Worm (Caenorhabditis elegans) whole organism, L2 larva: ENCODE results near the gene F54F2.7.

ENCODE experiments used
- C34F6.9 ChIP-seq: fragments of 150-350 bp; optimal IDR thresholded peaks from 2 replicates; lab custom pipeline; 2014; ENCODE audit warnings: missing biosample characterization, missing genetic modification characterization
- F13H6.1 ChIP-seq: sonication (generic microtip); optimal IDR thresholded peaks from 2 replicates; lab custom pipeline; 2016; ENCODE audit warnings: missing genetic modification characterization, missing compliant biosample characterization
- R02D3.7 ChIP-seq: fragments of 150-350 bp; optimal IDR thresholded peaks from 2 replicates; lab custom pipeline; 2014; ENCODE audit warnings: missing biosample characterization, missing genetic modification characterization
- ZK546.5 ChIP-seq: sonication (generic microtip); optimal IDR thresholded peaks from 2 replicates; lab custom pipeline; 2017; ENCODE audit warnings: missing biosample characterization, missing genetic modification characterization
- alr-1 ChIP-seq: fragments of 150-350 bp; optimal IDR thresholded peaks from 2 replicates; lab custom pipeline; 2014; ENCODE audit warnings: missing biosample characterization, missing genetic modification characterization
- aly-2 ChIP-seq: fragments of 150-350 bp; optimal IDR thresholded peaks from 2 replicates; lab custom pipeline; 2014; ENCODE audit warnings: missing biosample characterization, missing genetic modification characterization
- ama-1 ChIP-seq: fragments of 150-350 bp; optimal IDR thresholded peaks from 2 replicates; lab custom pipeline; 2018; ENCODE audit warnings: inconsistent platforms
- blmp-1 ChIP-seq: sonication (generic microtip); optimal IDR thresholded peaks from 2 replicates; lab custom pipeline; 2017; ENCODE audit warnings: missing genetic modification characterization, mild to moderate bottlenecking, missing compliant biosample characterization, antibody characterized with exemption, moderate library complexity; ENCODE audit not compliant: insufficient read depth
- ceh-82 ChIP-seq: fragments of 150-350 bp; optimal IDR thresholded peaks from 2 replicates; lab custom pipeline; 2014; ENCODE audit warnings: missing biosample characterization, missing genetic modification characterization
- egl-27 ChIP-seq: sonication (generic microtip); optimal IDR thresholded peaks from 3 replicates; lab custom pipeline; 2017; ENCODE audit warnings: missing biosample characterization, missing genetic modification reagents, missing genetic modification characterization
- fos-1 ChIP-seq: fragments of 150-350 bp; optimal IDR thresholded peaks from 2 replicates; lab custom pipeline; 2014; ENCODE audit warnings: missing biosample characterization, missing genetic modification characterization
- gmeb-1 ChIP-seq: fragments of 150-350 bp; optimal IDR thresholded peaks from 2 replicates; lab custom pipeline; 2014; ENCODE audit warnings: missing biosample characterization, missing genetic modification characterization
- lin-11 ChIP-seq: fragments of 150-350 bp; sonication (generic microtip); optimal IDR thresholded peaks from 2 replicates; lab custom pipeline; 2014; ENCODE audit warnings: missing biosample characterization, missing genetic modification characterization, inconsistent platforms, mixed read lengths
- lin-39 ChIP-seq: fragments of 150-350 bp; optimal IDR thresholded peaks from 2 replicates; lab custom pipeline; 2014; ENCODE audit warnings: missing biosample characterization, missing genetic modification reagents, missing genetic modification characterization
- lsy-2 ChIP-seq, 2 experiments: fragments of 150-350 bp in 1 of 2; sonication (generic microtip) in 1 of 2; optimal IDR thresholded peaks; 2 replicates each; lab custom pipeline; 2014 to 2017; ENCODE audit warnings: missing biosample characterization in 2 of 2, missing genetic modification characterization in 2 of 2
- mab-5 ChIP-seq: fragments of 150-350 bp; optimal IDR thresholded peaks from 2 replicates; lab custom pipeline; 2014; ENCODE audit warnings: missing biosample characterization, missing genetic modification characterization
- mbf-1 ChIP-seq: sonication (generic microtip); optimal IDR thresholded peaks from 2 replicates; lab custom pipeline; 2017; ENCODE audit warnings: missing biosample characterization, missing genetic modification characterization
- mdl-1 ChIP-seq, 2 experiments: fragments of 150-350 bp in 1 of 2; sonication (generic microtip) in 1 of 2; optimal IDR thresholded peaks; 2 replicates each; lab custom pipeline; 2017; ENCODE audit warnings: missing biosample characterization in 2 of 2, missing genetic modification characterization in 2 of 2
- nhr-11 ChIP-seq: fragments of 150-350 bp; optimal IDR thresholded peaks from 2 replicates; lab custom pipeline; 2014; ENCODE audit warnings: missing biosample characterization, missing genetic modification characterization
- nhr-12 ChIP-seq: fragments of 150-350 bp; optimal IDR thresholded peaks from 2 replicates; lab custom pipeline; 2014; ENCODE audit warnings: missing biosample characterization, missing genetic modification characterization
- nhr-129 ChIP-seq: fragments of 150-350 bp; optimal IDR thresholded peaks from 2 replicates; lab custom pipeline; 2014; ENCODE audit warnings: missing biosample characterization, missing genetic modification characterization
- nhr-21 ChIP-seq: fragments of 150-350 bp; optimal IDR thresholded peaks from 2 replicates; lab custom pipeline; 2014; ENCODE audit warnings: missing biosample characterization, missing genetic modification characterization
- nhr-23 ChIP-seq: fragments of 150-350 bp; optimal IDR thresholded peaks from 2 replicates; lab custom pipeline; 2014; ENCODE audit warnings: missing biosample characterization, missing genetic modification reagents, missing genetic modification characterization
- nhr-237 ChIP-seq: fragments of 150-350 bp; optimal IDR thresholded peaks from 2 replicates; lab custom pipeline; 2014; ENCODE audit warnings: missing biosample characterization, missing genetic modification characterization
- nhr-6 ChIP-seq: fragments of 150-350 bp; optimal IDR thresholded peaks from 2 replicates; lab custom pipeline; 2014; ENCODE audit warnings: missing biosample characterization, missing genetic modification characterization
- nhr-77 ChIP-seq: fragments of 150-350 bp; optimal IDR thresholded peaks from 2 replicates; lab custom pipeline; 2014; ENCODE audit warnings: missing biosample characterization, missing genetic modification characterization
- peb-1 ChIP-seq: fragments of 150-350 bp; optimal IDR thresholded peaks from 2 replicates; lab custom pipeline; 2014; ENCODE audit warnings: missing biosample characterization, missing genetic modification characterization
- sem-4 ChIP-seq: fragments of 150-350 bp; optimal IDR thresholded peaks from 2 replicates; lab custom pipeline; 2014; ENCODE audit warnings: missing biosample characterization, missing genetic modification reagents, missing genetic modification characterization
- skn-1 ChIP-seq: sonication (generic microtip); optimal IDR thresholded peaks from 2 replicates; lab custom pipeline; 2017; ENCODE audit warnings: missing biosample characterization, missing genetic modification characterization
- sma-3 ChIP-seq: sonication (generic microtip); optimal IDR thresholded peaks from 2 replicates; lab custom pipeline; 2016; ENCODE audit warnings: missing genetic modification reagents, missing genetic modification characterization, missing compliant biosample characterization
- sma-9 ChIP-seq, 2 experiments: fragments of 150-350 bp in 1 of 2; sonication (generic microtip) in 1 of 2; optimal IDR thresholded peaks; 2 replicates each; lab custom pipeline; 2014 to 2016; ENCODE audit warnings: missing genetic modification characterization in 2 of 2, mild to moderate bottlenecking in 1 of 2, missing biosample characterization in 1 of 2, missing compliant biosample characterization in 1 of 2, missing genetic modification reagents in 1 of 2, moderate library complexity in 1 of 2
- snpc-4 ChIP-seq: fragments of 150-350 bp; optimal IDR thresholded peaks from 2 replicates; lab custom pipeline; 2014; ENCODE audit warnings: missing biosample characterization, missing genetic modification characterization
- unc-55 ChIP-seq: fragments of 150-350 bp; sonication (generic microtip); optimal IDR thresholded peaks from 3 replicates; lab custom pipeline; 2014; ENCODE audit warnings: missing biosample characterization, missing genetic modification reagents, missing genetic modification characterization
- unc-62 ChIP-seq: fragments of 150-350 bp; optimal IDR thresholded peaks from 2 replicates; lab custom pipeline; 2014; ENCODE audit warnings: missing biosample characterization, missing genetic modification reagents, missing genetic modification characterization
- zag-1 ChIP-seq: fragments of 150-350 bp; optimal IDR thresholded peaks from 2 replicates; lab custom pipeline; 2014; ENCODE audit warnings: missing biosample characterization, missing genetic modification characterization
- ztf-1 ChIP-seq: fragments of 200-800 bp; sonication (Bioruptor generic); conservative IDR thresholded peaks from 2 replicates; pipeline ENCODE4 v1.3.6; 2022; ENCODE audit warnings: missing genetic modification characterization, missing compliant biosample characterization
- ztf-4 ChIP-seq: fragments of 150-350 bp; optimal IDR thresholded peaks from 2 replicates; lab custom pipeline; 2014; ENCODE audit warnings: missing biosample characterization, missing genetic modification characterization

Gene F54F2.7

ce11 chrIII:8827128-8827527, 20.0 kb upstream of the F54F2.7 start, which contains the start of gene F54F2.9:
Gene F54F2.9 (minus strand): TSS chrIII:8827228.
- no peak for TF ChIP-seq lin-39 (tag; lab: Kevin White, UChicago)
- no peak for TF ChIP-seq R02D3.7 (tag; lab: Kevin White, UChicago)
- no peak for TF ChIP-seq ceh-82 (tag; lab: Kevin White, UChicago)
- no peak for TF ChIP-seq lin-11 (tag; lab: Kevin White, UChicago)
- TF ChIP-seq gmeb-1 (tag; lab: Kevin White, UChicago) = no peak
- no peak for TF ChIP-seq nhr-21
- no peak for TF ChIP-seq alr-1
- no peak for TF ChIP-seq egl-27 (tag; lab: Kevin White, UChicago)
- no peak for TF ChIP-seq mdl-1 (tag; optimal IDR thresholded peaks at IDR 0.05; lab: Kevin White, UChicago)
- TF ChIP-seq nhr-11 (tag; lab: Kevin White, UChicago) = no peak
- TF ChIP-seq skn-1 = no peak
- no peak for TF ChIP-seq ztf-1 (GFP tag; lab: Robert Waterston, UW)
- no peak for TF ChIP-seq sma-9 (GFP tag; optimal IDR thresholded peaks at IDR 0.05; lab: Kevin White, UChicago)
- TF ChIP-seq sma-9 (tag; optimal IDR thresholded peaks at IDR 0.05; lab: Kevin White, UChicago) = no peak
- no peak for TF ChIP-seq F13H6.1 (tag; lab: Kevin White, UChicago)
- no peak for TF ChIP-seq fos-1 (tag; lab: Kevin White, UChicago)
- TF ChIP-seq sma-3 (GFP tag; lab: Kevin White, UChicago) = no peak
- no peak for TF ChIP-seq nhr-237 (tag; lab: Kevin White, UChicago)
- TF ChIP-seq unc-55 = no peak
- no peak for TF ChIP-seq zag-1 (tag; lab: Kevin White, UChicago)

DNA sequence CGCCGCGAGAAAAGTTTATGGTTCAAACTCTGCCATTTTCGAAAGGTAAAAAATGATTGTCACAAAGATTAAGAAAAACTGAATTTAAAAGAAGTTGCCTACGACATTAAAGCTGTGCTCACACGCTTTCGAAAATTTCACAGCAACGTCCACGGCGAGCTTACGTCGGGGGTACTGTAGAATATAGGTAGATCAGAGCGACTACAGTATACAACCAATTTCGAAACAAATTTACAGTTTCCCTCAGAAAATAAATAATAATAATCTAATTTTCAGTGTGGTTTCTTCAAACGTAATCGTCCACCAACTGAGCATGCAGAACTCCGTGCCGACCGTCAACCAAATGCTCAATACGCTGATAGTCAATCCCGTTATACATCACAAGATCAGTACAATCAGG, 17.4 kb upstream of the F54F2.7 start:
- TF ChIP-seq nhr-12 (tag; lab: Kevin White, UChicago) (no peak), sem-4 (tag; lab: Kevin White, UChicago) (no peak), fos-1 (tag; lab: Kevin White, UChicago) (no peak), sma-3 (GFP tag; lab: Kevin White, UChicago) (no peak), F13H6.1 (tag; lab: Kevin White, UChicago) (no peak), C34F6.9 (no peak), lin-11 (tag; lab: Kevin White, UChicago) (no peak), alr-1 (no peak), lsy-2 (tag; optimal IDR thresholded peaks at IDR 0.05; lab: Kevin White, UChicago) (no peak), nhr-6 (tag; lab: Kevin White, UChicago) (no peak), unc-55 (no peak), nhr-129 (no peak), unc-62 (GFP tag; lab: Kevin White, UChicago) (no peak), ama-1 (lab: Kevin White, UChicago) (no peak), ceh-82 (tag; lab: Kevin White, UChicago) (no peak), R02D3.7 (tag; lab: Kevin White, UChicago) (no peak), egl-27 (tag; lab: Kevin White, UChicago) (no peak), nhr-237 (tag; lab: Kevin White, UChicago) (no peak), ZK546.5 (no peak)

- TF ChIP-seq mab-5 (tag; lab: Kevin White, UChicago) (no peak), C34F6.9 (no peak), lsy-2 (tag; optimal IDR thresholded peaks at IDR 0.05; lab: Kevin White, UChicago) (no peak), aly-2 (tag; lab: Kevin White, UChicago) (no peak), snpc-4 (tag; lab: Kevin White, UChicago) (no peak), alr-1 (no peak), egl-27 (tag; lab: Kevin White, UChicago) (no peak), F13H6.1 (tag; lab: Kevin White, UChicago) (no peak), ztf-4 (tag; lab: Kevin White, UChicago) (no peak), nhr-23 (tag; lab: Kevin White, UChicago) (no peak), unc-55 (no peak), mbf-1 (no peak), blmp-1 (tag; lab: Kevin White, UChicago) (no peak), ZK546.5 (no peak), nhr-77 (no peak), ama-1 (lab: Kevin White, UChicago) (no peak), R02D3.7 (tag; lab: Kevin White, UChicago) (no peak)
These were observed 11.5 kb upstream of the F54F2.7 start, which contains the start of gene pat-2 for ce11 chrIII:8818599-8818998. Gene pat-2 (plus strand): TSS chrIII:8818899.

DNA sequence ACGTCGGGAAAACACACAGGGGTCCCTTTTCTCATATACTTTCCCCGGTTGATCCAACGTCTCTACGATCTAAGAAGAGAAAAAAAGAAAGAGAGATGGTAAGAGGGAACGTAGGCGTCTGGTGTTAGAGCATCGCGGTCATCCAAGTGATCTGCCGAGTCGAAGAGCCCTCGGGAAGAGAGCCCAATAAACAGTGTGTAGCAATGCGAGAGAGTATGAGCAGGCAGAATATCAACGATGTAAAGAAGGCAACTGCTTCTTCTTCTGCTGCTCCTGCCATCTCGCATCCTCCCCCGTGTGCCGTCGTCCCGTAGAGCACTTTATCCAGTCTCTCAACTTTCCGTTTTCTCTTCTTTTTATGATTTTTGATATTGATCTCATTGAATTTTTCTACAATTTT, 8.6 kb upstream of the F54F2.7 start:
- TF ChIP-seq nhr-11 (tag; lab: Kevin White, UChicago) = no peak
- TF ChIP-seq alr-1 = no peak
- TF ChIP-seq peb-1 (tag; lab: Kevin White, UChicago) = no peak
- TF ChIP-seq C34F6.9 = no peak
- TF ChIP-seq nhr-129 = peak; percentile 45
- TF ChIP-seq ceh-82 (tag; lab: Kevin White, UChicago) = no peak
- TF ChIP-seq ztf-4 (tag; lab: Kevin White, UChicago) = no peak
- peak; percentile 61 for TF ChIP-seq F13H6.1 (tag; lab: Kevin White, UChicago)
- no peak for TF ChIP-seq nhr-12 (tag; lab: Kevin White, UChicago)
